Worm (Caenorhabditis elegans): Measurements from ENCODE around the gene Y43F8B.3.

Gene Y43F8B.3

DNA sequence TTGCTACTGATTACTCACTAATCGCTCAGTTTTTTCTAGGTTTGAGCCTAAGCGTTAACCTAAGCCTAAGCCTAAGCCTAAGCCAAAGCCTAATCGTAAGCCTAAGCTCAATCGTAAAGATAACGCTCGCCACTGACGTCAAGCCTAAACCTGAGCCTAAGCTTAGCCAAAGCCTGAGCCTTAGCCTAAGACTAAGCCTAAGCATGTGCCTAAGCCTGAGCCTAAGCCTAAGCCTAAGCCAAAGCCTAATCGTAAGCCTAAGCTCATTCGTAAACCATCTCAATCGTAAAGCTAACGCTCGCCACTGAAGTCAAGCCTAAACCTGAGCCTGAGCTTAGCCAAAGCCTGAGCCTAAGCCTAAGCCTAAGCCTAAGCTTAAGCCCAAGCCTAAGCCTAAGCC, 40.6 kb downstream of the Y43F8B.3 start:
- TF ChIP-seq zag-1 (tag; optimal IDR thresholded peaks at IDR 0.05) (no peak), elt-1 (tag; optimal IDR thresholded peaks at IDR 0.05) (no peak), ama-1 (optimal IDR thresholded peaks at IDR 0.05) (no peak), unc-55 (GFP tag; optimal IDR thresholded peaks at IDR 0.05) (no peak), sem-4 (tag; optimal IDR thresholded peaks at IDR 0.05) (no peak)

ce11 chrV:19545026-19545425, 42.1 kb downstream of the Y43F8B.3 start:
- TF ChIP-seq nhr-6 (tag; optimal IDR thresholded peaks at IDR 0.05) (no peak), gmeb-1 (tag; optimal IDR thresholded peaks at IDR 0.05) (no peak), nhr-10 (tag; optimal IDR thresholded peaks at IDR 0.05) (no peak), mbf-1 (tag; optimal IDR thresholded peaks at IDR 0.05) (no peak), aly-2 (tag; optimal IDR thresholded peaks at IDR 0.05) (no peak), crh-2 (tag; optimal IDR thresholded peaks at IDR 0.05) (no peak), unc-55 (GFP tag; optimal IDR thresholded peaks at IDR 0.05) (no peak), ZK546.5 (tag; optimal IDR thresholded peaks at IDR 0.05) (no peak), skn-1 (tag; optimal IDR thresholded peaks at IDR 0.05) (no peak)

ce11 chrV:19546100-19546499, 43.2 kb downstream of the Y43F8B.3 start, which contains the start of gene Y43F8B.1:
Y43F8B.1 (minus strand) TSS chrV:19546200.
- TF ChIP-seq nhr-21 (tag; optimal IDR thresholded peaks at IDR 0.05) (no peak), nhr-11 (tag; optimal IDR thresholded peaks at IDR 0.05) (no peak), F13H6.1 (tag; optimal IDR thresholded peaks at IDR 0.05) (no peak), egl-27 (tag; optimal IDR thresholded peaks at IDR 0.05) (no peak), ztf-4 (tag; optimal IDR thresholded peaks at IDR 0.05) (no peak), aly-2 (tag; optimal IDR thresholded peaks at IDR 0.05) (no peak), lin-13 (GFP tag; optimal IDR thresholded peaks at IDR 0.05) (no peak), ceh-82 (tag; optimal IDR thresholded peaks at IDR 0.05) (no peak), crh-2 (tag; optimal IDR thresholded peaks at IDR 0.05) (no peak), alr-1 (tag; optimal IDR thresholded peaks at IDR 0.05) (no peak), lin-39 (tag; optimal IDR thresholded peaks at IDR 0.05) (no peak), nhr-237 (tag; optimal IDR thresholded peaks at IDR 0.05) (no peak)

ce11 chrV:19546673-19547072, 43.8 kb downstream of the Y43F8B.3 start:
- TF ChIP-seq nhr-129 (tag; optimal IDR thresholded peaks at IDR 0.05) (no peak), ZK546.5 (tag; optimal IDR thresholded peaks at IDR 0.05) (no peak), nhr-77 (tag; optimal IDR thresholded peaks at IDR 0.05) (no peak), nhr-21 (tag; optimal IDR thresholded peaks at IDR 0.05) (no peak)

DNA sequence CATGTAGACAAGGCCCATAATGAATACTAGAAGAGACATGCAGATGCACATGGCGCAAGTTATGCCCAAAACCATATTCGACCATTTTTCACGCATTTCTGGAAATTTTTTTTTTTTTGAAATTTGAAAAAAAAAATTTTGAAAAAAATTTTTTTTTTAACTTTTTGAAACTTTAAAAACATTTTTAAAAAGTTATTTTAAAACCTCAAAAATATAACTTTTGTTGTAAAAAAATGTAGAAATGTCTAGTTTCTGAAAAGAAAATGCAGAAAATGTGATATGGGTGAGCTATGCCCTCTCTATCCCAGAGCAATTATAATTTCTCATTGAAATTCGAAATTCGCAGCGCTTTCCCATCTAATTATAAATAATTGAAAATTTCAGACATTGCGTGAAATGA, 46.8 kb downstream of the Y43F8B.3 start, which contains the start of gene Y43F8B.20:
TSS of gene Y43F8B.20 (minus strand) at position 101 of the 400 bp plus-strand sequence.
- TF ChIP-seq egl-27 (tag; optimal IDR thresholded peaks at IDR 0.05) (no peak), nhr-77 (tag; optimal IDR thresholded peaks at IDR 0.05) (no peak), mbf-1 (tag; optimal IDR thresholded peaks at IDR 0.05) (no peak), nhr-10 (tag; optimal IDR thresholded peaks at IDR 0.05) (no peak), Y55F3AM.14 (GFP tag; optimal IDR thresholded peaks at IDR 0.05) (no peak), mdl-1 (tag; optimal IDR thresholded peaks at IDR 0.05) (no peak), ama-1 (optimal IDR thresholded peaks at IDR 0.05) (no peak), ztf-1 (GFP tag; conservative IDR thresholded peaks at IDR 0.05) (no peak), peb-1 (tag; optimal IDR thresholded peaks at IDR 0.05) (no peak), unc-39 (tag; optimal IDR thresholded peaks at IDR 0.05) (no peak), lin-11 (tag; optimal IDR thresholded peaks at IDR 0.05) (no peak), crh-2 (tag; optimal IDR thresholded peaks at IDR 0.05) (no peak)

ce11 chrV:19550294-19550693, 47.4 kb downstream of the Y43F8B.3 start:
- TF ChIP-seq lin-11 (tag; optimal IDR thresholded peaks at IDR 0.05) (no peak), unc-62 (GFP tag; optimal IDR thresholded peaks at IDR 0.05) (no peak), nhr-237 (tag; optimal IDR thresholded peaks at IDR 0.05) (no peak), mab-5 (tag; optimal IDR thresholded peaks at IDR 0.05) (no peak), blmp-1 (tag; optimal IDR thresholded peaks at IDR 0.05; ENCODE audit: insufficient read depth) (no peak), F13H6.1 (tag; optimal IDR thresholded peaks at IDR 0.05) (no peak), lsy-2 (tag; optimal IDR thresholded peaks at IDR 0.05) (no peak), nhr-12 (tag; optimal IDR thresholded peaks at IDR 0.05) (no peak), dmd-4 (tag; optimal IDR thresholded peaks at IDR 0.05) (no peak), aly-2 (tag; optimal IDR thresholded peaks at IDR 0.05) (no peak), ceh-82 (tag; optimal IDR thresholded peaks at IDR 0.05) (no peak), nhr-6 (tag; optimal IDR thresholded peaks at IDR 0.05) (no peak), lin-13 (GFP tag; optimal IDR thresholded peaks at IDR 0.05) (no peak), elt-3 (tag; optimal IDR thresholded peaks at IDR 0.05) (no peak), peb-1 (tag; optimal IDR thresholded peaks at IDR 0.05) (no peak), unc-39 (tag; optimal IDR thresholded peaks at IDR 0.05) (no peak), zag-1 (tag; optimal IDR thresholded peaks at IDR 0.05) (no peak), ama-1 (optimal IDR thresholded peaks at IDR 0.05) (no peak), ZK546.5 (tag; optimal IDR thresholded peaks at IDR 0.05) (no peak), C34F6.9 (tag; optimal IDR thresholded peaks at IDR 0.05) (no peak)
